Worm (Caenorhabditis elegans): ENCODE results near the gene metl-18.

Gene metl-18

DNA sequence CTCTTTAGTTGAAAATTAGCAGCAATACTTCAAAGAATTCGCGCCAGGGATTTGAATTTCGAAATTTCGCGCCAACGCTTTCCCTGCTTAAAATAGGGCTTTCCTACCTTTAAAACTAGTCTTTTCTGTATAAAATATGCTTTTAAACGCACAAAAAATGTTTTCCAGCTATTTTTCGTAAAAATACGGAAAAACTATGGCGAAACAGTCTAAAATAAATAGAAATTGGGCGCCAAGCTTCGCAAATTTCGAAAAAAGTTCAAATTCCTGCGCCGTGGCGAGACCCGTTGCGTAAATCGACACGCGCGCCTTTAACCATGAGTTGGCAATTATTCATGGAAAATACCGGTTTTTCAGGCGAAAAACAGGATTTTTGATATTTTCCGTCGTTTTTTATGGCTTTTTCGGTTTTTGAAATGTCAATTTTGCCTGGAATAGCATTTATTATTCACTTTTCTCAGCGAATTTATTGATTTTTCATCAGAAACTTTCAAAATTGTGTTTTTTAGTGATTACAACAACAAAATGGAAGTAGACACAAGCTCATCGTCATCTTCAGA is 21.1 kb upstream of the metl-18 start, which contains the start of the genes npp-9 and F59A2.5 (continued):
- TF ChIP-seq hrde-1 (tag; optimal IDR thresholded peaks at IDR 0.05; ENCODE audit: borderline replicate concordance) (no peak), die-1 (tag; optimal IDR thresholded peaks at IDR 0.05) (no peak), snpc-4 (GFP tag; optimal IDR thresholded peaks at IDR 0.05) (no peak), snpc-4 (tag; optimal IDR thresholded peaks at IDR 0.05) (peak in 1 of 4 experiments; percentile 3), dpff-1 (tag; optimal IDR thresholded peaks at IDR 0.05) (no peak), let-607 (tag; optimal IDR thresholded peaks at IDR 0.05) (peak in 1 of 2 experiments; percentile 84), egl-18 (GFP tag; IDR thresholded peaks at IDR 0.05) (no peak), B0019.2 (GFP tag; conservative IDR thresholded peaks at IDR 0.05) (0 out of 2 replicates have a peak, but pooled peaks have one; percentile 35), lin-54 (GFP tag; optimal IDR thresholded peaks at IDR 0.05) (peak; percentile 80), madf-6 (GFP tag; IDR thresholded peaks at IDR 0.05) (peak; percentile 91), ZK185.1 (tag; optimal IDR thresholded peaks at IDR 0.05; ENCODE audit: poor library complexity, severe bottlenecking) (no peak), F55B11.4 (tag; optimal IDR thresholded peaks at IDR 0.05; ENCODE audit: borderline replicate concordance, insufficient read depth) (no peak), bed-1 (GFP tag; IDR thresholded peaks at IDR 0.05) (no peak), ztf-26 (tag; optimal IDR thresholded peaks at IDR 0.05) (no peak), snpc-3.4 (tag; optimal IDR thresholded peaks at IDR 0.05) (peak; percentile 39), snpc-1.1 (tag; optimal IDR thresholded peaks at IDR 0.05; ENCODE audit: insufficient read depth) (peak; percentile 25), nfya-2 (GFP tag; IDR thresholded peaks at IDR 0.05) (no peak), B0261.1 (tag; optimal IDR thresholded peaks at IDR 0.05) (no peak), F23B12.7 (tag; optimal IDR thresholded peaks at IDR 0.05; ENCODE audit: insufficient read depth) (peak; percentile 14), ztf-28 (GFP tag; IDR thresholded peaks at IDR 0.05) (no peak), F37B4.10 (GFP tag; IDR thresholded peaks at IDR 0.05) (no peak), F52B5.7 (tag; optimal IDR thresholded peaks at IDR 0.05) (no peak), rcor-1 (GFP tag; IDR thresholded peaks at IDR 0.05) (no peak), Y79H2A.3 (GFP tag; conservative IDR thresholded peaks at IDR 0.05) (no peak), attf-3 (GFP tag; conservative IDR thresholded peaks at IDR 0.05) (no peak), ama-1 (optimal IDR thresholded peaks at IDR 0.05) (no peak), ama-1 (GFP tag; optimal IDR thresholded peaks at IDR 0.05) (no peak), K11D2.4 (GFP tag; IDR thresholded peaks at IDR 0.05) (no peak), ets-4 (GFP tag; optimal IDR thresholded peaks at IDR 0.05) (no peak), lsy-27 (tag; optimal IDR thresholded peaks at IDR 0.05; ENCODE audit: borderline replicate concordance, insufficient read depth) (no peak), nhr-179 (tag; optimal IDR thresholded peaks at IDR 0.05) (no peak), gei-17 (GFP tag; optimal IDR thresholded peaks at IDR 0.05) (no peak), egl-44 (GFP tag; IDR thresholded peaks at IDR 0.05) (no peak), hlh-26 (GFP tag; conservative IDR thresholded peaks at IDR 0.05) (no peak), mel-28 (tag; optimal IDR thresholded peaks at IDR 0.05; ENCODE audit: borderline replicate concordance) (no peak), attf-6 (GFP tag; IDR thresholded peaks at IDR 0.05) (no peak), sdz-38 (tag; optimal IDR thresholded peaks at IDR 0.05) (no peak), dpl-1 (GFP tag; optimal IDR thresholded peaks at IDR 0.05) (peak; percentile 83), ztf-22 (GFP tag; optimal IDR thresholded peaks at IDR 0.05) (no peak), ceh-100 (GFP tag; IDR thresholded peaks at IDR 0.05) (no peak), Y53G8AR.9 (GFP tag; conservative IDR thresholded peaks at IDR 0.05) (no peak), dox-1 (GFP tag; IDR thresholded peaks at IDR 0.05) (no peak), ztf-18 (tag; optimal IDR thresholded peaks at IDR 0.05) (peak; percentile 11), hmg-1.2 (GFP tag; IDR thresholded peaks at IDR 0.05) (peak; percentile 34; the same call in 1 of the 2 replicates), athp-1 (tag; optimal IDR thresholded peaks at IDR 0.05) (no peak), F33H1.4 (GFP tag; IDR thresholded peaks at IDR 0.05) (peak; percentile 88), F10E7.11 (tag; optimal IDR thresholded peaks at IDR 0.05) (no peak), pha-4 (tag; optimal IDR thresholded peaks at IDR 0.05) (no peak)
